Worm (Caenorhabditis elegans): ENCODE data around the gene hda-2.

hda-2 gene

ce11 chrII:8004157-8004556, 18.2 kb downstream of the hda-2 start, which contains the start of gene pgp-11:
TSS of gene pgp-11 (minus strand) at chrII:8004257.
- no peak for TF ChIP-seq unc-62 (GFP tag; optimal IDR thresholded peaks at IDR 0.05)

DNA sequence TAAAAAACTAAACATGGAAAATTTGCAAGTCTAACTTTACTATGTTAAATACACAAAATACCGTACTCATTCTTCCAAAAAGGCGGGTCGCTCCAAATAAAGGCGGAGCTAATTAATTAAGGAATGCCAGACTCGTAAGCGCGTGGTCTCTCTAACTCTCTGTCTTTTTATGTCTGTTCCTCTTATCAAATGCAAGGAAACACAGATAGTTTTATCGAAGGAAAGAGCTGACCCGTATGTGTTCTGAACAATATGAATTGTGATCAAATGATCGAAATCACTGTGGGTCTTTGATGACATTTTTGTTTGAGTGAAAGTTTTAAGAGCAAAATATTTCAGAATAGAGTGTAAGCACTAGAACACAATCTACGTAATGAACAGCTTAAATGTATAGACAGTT, 20.9 kb downstream of the hda-2 start:
- no peak for TF ChIP-seq unc-62 (GFP tag; optimal IDR thresholded peaks at IDR 0.05)

DNA sequence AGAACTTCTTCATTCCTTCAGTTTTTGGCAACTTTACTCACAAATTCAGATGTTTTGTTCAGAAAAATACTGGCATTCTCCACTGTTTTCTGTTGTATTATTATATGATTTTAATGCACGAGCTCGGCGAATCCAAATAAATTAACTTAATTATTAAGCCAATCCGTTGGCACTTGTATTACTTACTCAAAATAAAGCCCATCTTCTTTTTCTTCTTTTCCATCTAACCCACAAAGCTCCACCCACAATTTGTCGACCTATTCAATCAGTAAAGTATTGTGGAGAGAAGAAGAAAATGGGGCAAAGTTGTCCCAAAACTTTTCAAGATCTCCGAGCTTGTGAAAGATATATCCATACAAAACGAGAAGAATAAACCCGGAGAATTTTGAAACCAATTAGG, 31.1 kb downstream of the hda-2 start:
- TF ChIP-seq unc-62 (GFP tag; optimal IDR thresholded peaks at IDR 0.05) = no peak

DNA sequence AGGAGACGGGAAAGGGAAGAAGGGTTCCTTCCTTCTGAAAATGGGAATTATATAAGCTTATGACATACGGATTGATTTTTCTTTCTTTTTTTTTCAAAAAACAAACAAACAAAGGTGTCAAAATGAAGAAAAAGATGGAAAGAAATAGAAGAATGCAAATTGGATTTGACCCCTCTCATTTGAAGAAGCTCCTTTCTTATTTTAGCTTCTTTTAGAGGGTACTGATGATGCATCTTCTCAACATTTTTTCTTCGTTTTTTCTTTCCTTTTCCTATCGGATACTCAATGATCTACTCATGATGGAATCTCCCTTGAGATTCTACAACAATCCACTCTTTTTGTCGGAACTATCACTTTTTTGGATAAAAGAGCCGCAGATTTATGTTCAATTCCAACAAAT, 32.2 kb downstream of the hda-2 start:
- TF ChIP-seq unc-62 (GFP tag; optimal IDR thresholded peaks at IDR 0.05) = no peak

- TF ChIP-seq unc-62 (GFP tag; optimal IDR thresholded peaks at IDR 0.05) = no peak
Measured at ce11 chrII:7986928-7987327, 35.4 kb downstream of the hda-2 start.

DNA sequence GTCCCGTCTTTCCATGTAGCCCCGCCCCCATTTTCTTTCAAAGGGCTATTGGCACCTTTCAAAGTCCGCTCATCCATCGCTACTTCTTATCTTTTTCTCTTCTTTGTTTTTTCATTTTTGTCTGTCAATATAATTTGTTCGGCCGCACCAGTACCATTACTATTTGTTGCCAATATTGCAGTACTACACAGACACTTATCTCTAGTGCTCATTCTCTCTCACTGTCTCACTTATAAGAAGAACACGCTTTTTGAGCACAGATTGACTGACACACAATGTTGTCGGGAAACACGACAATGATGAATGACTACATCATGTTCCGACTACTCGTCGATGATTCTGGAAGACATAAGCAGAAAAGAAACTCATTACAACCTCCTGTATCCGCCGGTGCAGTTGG, 37.3 kb downstream of the hda-2 start:
- TF ChIP-seq unc-62 (GFP tag; optimal IDR thresholded peaks at IDR 0.05) = no peak

ce11 chrII:7984071-7984470, 38.3 kb downstream of the hda-2 start:
- no peak for TF ChIP-seq unc-62 (GFP tag; optimal IDR thresholded peaks at IDR 0.05)

- no peak for TF ChIP-seq unc-62 (GFP tag; optimal IDR thresholded peaks at IDR 0.05)
Measured at ce11 chrII:7983454-7983853, 38.9 kb downstream of the hda-2 start.

ce11 chrII:7981084-7981483, 41.3 kb downstream of the hda-2 start:
- TF ChIP-seq unc-62 (GFP tag; optimal IDR thresholded peaks at IDR 0.05) = no peak

DNA sequence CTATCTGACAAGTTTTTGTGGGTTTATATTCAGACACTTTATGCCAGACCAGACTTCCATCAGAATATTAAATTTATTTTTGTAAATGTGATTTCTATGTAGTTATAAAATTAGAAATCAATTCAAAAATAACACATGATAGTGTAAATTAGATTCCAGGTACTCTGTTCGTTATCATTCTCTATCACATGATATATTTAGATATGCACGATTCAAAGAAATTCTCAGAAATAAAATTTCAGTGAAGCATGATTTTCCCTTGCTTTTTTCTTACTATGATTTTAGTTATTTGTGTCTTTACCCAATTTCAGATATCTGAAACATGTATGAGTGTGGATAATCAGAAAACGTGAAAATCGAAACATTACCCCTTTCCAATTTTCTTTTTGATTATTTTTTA, 44.8 kb downstream of the hda-2 start:
- no peak for TF ChIP-seq unc-62 (GFP tag; optimal IDR thresholded peaks at IDR 0.05)

DNA sequence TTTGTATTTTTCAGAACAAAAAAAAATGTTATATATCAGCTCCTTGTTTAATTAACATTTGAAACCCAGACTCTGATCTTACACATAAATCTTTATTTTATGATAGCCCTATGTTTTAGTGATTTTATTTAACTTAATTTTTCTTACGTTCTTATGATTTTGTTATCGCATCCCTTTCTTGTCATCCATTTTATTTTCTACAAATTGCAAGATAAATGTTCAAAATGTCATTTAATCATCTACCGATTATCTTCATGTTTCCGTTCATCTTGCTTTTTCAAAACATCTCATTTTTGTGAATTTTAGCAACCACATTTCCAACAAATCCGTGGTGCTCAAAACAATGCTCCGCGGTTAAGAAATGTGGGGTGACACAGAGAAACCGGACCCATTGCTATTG, 46.1 kb downstream of the hda-2 start, which contains the start of gene DH11.5:
Gene DH11.5, plus strand, starts transcription at position 301 of the 400 bp plus-strand sequence.
- TF ChIP-seq unc-62 (GFP tag; optimal IDR thresholded peaks at IDR 0.05) = no peak

- no peak for TF ChIP-seq unc-62 (GFP tag; optimal IDR thresholded peaks at IDR 0.05)
Measured at ce11 chrII:7974189-7974823, 48.1 kb downstream of the hda-2 start.
